Fruit fly (Drosophila melanogaster) Kc167 (cell line): ENCODE data around the gene CG4701.
"Not testable (repeated sequence)": the region's sequence is repeated elsewhere in the genome, so short reads cannot be mapped to it uniquely, and the experiment has no call there.

ENCODE experiments used
- Myc ChIP-seq: fragments of >200 bp; optimal IDR thresholded peaks from 2 replicates; lab custom pipeline; 2017; ENCODE audit warnings: missing external identifiers
- Sin3A ChIP-seq: fragments of >200 bp; optimal IDR thresholded peaks from 2 replicates; lab custom pipeline; 2018; ENCODE audit warnings: missing external identifiers
- h ChIP-seq: fragments of >200 bp; optimal IDR thresholded peaks from 3 replicates; lab custom pipeline; 2018; ENCODE audit warnings: missing external identifiers
- insv ChIP-seq: fragments of >200 bp; optimal IDR thresholded peaks from 3 replicates; lab custom pipeline; 2018; ENCODE audit warnings: missing external identifiers
- psq ChIP-seq: fragments of >200 bp; optimal IDR thresholded peaks from 2 replicates; lab custom pipeline; 2017; ENCODE audit warnings: missing external identifiers
- ttk ChIP-seq: sonication (Bioruptor generic); optimal IDR thresholded peaks from 2 replicates; lab custom pipeline; 2017; ENCODE audit warnings: missing external identifiers

The CG4701 gene

DNA sequence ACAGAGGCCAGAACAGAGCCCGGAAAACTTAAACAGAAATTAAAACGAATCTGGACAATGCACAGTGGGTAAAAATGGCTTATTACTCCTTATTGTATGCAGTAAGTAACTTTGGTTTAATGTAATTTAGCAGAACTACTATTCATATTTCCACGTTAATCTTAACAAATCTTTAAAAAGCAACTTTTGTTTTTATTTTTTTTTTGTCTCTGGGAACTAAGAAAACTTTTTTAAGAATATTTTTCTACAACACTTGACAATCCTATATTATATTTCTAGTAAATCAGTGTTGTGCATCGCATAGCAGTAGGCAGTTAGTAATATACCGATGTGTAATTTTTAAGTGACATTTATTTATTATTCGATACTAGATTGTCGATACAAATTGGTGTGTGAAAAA is at the start of gene CG4701:
Gene CG4701 (plus strand): TSS at position 301 of the 400 bp plus-strand sequence.
- no peak for TF ChIP-seq insv
- TF ChIP-seq Myc (lab: Kevin White, UChicago): no peak
- TF ChIP-seq ttk: no peak
- TF ChIP-seq Sin3A (lab: Kevin White, UChicago): no peak
- TF ChIP-seq h: no peak
- TF ChIP-seq psq (lab: Kevin White, UChicago): no peak

dm6 chr2L:14730077-14730476 is 35.6 kb upstream of the CG4701 start, which contains the start of gene CG42685:
TSS of gene CG42685 (minus strand) at chr2L:14730177.
- TF ChIP-seq h (no peak), ttk (no peak), Myc (lab: Kevin White, UChicago) (no peak), Sin3A (lab: Kevin White, UChicago) (no peak), insv (no peak), psq (lab: Kevin White, UChicago) (no peak)

DNA sequence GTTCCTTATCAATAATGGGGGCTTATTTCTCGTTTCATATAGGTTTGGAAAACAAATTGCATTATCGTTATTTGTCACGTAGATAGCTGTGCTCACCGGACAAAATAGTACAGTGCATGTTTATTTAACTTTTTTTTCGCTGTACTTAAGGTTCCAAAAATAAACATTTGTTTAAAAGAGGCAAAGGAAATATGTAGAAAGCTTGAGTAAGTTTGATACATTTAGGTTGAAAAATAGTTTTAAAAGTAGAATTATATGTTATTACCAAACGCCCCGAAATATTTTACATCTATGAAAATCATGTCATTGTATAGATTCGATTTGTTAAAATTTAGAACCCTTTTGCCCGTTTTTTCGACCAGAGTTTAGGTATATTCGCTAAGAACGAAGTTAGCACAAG is 30.2 kb upstream of the CG4701 start, which contains the start of gene CG31835:
Gene CG31835 (plus strand): TSS at position 301 of the 400 bp plus-strand sequence.
- TF ChIP-seq psq, Myc, Sin3A (lab: Kevin White, UChicago): not testable (repeated sequence)

DNA sequence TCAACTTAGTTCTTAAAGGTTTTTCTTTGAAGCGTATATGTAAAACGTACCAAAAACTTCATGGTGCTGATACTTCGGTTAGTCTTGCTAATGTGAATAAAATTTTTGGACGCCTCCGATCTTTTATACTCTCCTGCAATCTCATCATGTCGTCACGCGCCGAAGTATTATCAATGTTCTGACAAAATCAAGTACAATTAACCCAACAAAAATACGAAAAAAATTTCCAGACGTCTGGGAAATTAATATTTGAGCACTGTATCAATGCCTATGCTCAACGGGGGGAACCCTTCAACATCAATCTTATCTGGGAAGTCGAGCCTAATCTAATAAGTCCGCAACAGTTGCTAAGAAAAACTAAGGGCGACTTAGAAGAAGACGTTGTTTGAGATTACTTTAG is 28.0 kb upstream of the CG4701 start, which contains the start of gene CG31775:
Gene CG31775 (minus strand): TSS at position 101 of the 400 bp plus-strand sequence.
- not testable (repeated sequence) for TF ChIP-seq ttk; Myc (lab: Kevin White, UChicago); insv

- not testable (repeated sequence) for TF ChIP-seq insv; Sin3A (lab: Kevin White, UChicago); ttk
Measured at dm6 chr2L:14739614-14740013, 26.1 kb upstream of the CG4701 start, which contains the start of gene CG42585. TSS of gene CG42585 (plus strand) at chr2L:14739914.

dm6 chr2L:14741740-14742139 is 24.0 kb upstream of the CG4701 start, which contains the start of gene CG42586:
TSS of gene CG42586 (minus strand) at chr2L:14741840.
- not testable (repeated sequence) for TF ChIP-seq Myc (lab: Kevin White, UChicago); Sin3A (lab: Kevin White, UChicago); h

DNA sequence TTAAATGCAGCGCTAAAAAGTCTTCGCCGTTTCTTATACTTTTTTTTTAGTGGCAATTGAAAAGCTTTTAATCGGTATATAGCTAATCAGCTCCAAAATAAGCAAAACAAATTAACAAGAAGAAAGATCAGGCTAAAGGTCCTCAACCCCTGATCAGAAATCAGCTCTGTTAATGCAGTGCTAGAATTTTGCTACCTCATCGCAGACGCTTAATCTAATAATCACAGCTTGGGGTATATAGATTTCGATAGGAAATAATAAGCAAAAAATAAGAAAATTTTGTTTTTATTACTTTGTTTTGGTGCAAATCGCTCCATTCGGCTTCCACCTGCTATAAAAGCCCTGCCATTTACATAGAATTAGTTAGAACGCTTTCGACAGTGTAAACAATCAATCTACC is 22.8 kb upstream of the CG4701 start, which contains the start of gene CG34166:
Gene CG34166 (plus strand): TSS at position 301 of the 400 bp plus-strand sequence.
- not testable (repeated sequence) for TF ChIP-seq Myc (lab: Kevin White, UChicago); ttk; insv

DNA sequence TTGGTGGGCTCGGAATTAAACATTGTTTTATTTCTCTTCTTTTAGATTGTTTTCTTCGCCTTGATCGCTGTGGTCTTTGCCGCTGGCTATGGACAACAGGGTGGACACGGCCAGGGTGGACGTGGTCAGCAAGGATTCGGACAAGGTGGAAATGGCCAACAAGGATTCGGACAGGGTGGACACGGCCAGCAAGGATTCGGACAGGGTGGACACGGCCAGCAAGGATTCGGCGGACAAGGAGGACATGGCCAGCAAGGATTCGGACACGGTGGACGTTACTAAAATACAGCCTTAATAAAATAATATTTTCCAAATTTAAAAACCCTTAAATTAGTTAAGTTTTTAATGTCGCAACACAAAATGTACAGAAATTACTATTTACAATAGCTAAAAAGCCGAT is 22.4 kb upstream of the CG4701 start:
- TF ChIP-seq ttk (no peak), psq (lab: Kevin White, UChicago) (no peak), insv (no peak), h (no peak), Myc (lab: Kevin White, UChicago) (no peak), Sin3A (lab: Kevin White, UChicago) (no peak)

DNA sequence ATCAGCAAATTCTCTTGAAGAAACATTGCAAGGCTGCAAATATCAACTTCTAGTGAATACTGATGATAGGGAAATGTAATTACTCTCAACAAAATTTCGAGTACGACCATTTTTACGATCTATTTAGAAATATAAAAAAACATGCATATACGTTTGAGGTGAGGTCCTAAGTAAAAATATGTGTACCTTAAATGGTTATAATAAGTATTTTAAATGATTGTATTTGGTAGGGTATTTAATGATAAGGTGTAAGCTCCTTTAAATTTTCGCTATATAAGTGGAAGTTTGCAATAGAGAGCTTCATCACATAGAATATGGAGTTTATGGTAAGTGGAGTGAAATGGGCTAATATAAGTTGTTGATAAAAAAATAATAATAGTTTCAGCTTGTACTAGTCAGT is 21.6 kb upstream of the CG4701 start, which contains the start of gene CG42681:
Gene CG42681 (plus strand): TSS at position 301 of the 400 bp plus-strand sequence.
- TF ChIP-seq insv (no peak), Myc (lab: Kevin White, UChicago) (no peak), psq (lab: Kevin White, UChicago) (no peak)

DNA sequence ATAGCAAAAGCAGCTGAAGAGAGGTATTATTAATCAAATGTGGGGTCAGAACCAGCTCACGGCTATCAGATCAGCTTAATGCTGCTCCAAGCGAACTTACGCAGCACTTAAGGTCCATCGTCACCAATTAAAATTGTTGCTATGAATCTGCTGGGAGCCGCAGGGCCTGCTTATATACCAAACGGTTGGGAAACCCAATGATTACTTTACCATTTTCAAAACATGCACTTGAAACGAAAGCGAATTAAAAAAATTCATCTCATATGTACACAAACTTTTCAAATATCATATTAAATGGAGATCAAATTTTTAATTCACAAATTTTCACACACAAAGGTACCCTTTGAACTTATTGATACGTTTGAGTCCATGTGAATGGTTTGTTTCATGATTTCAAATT is 20.6 kb upstream of the CG4701 start, which contains the start of gene CG42587:
Gene CG42587 (minus strand): TSS at position 143 of the 400 bp plus-strand sequence.
- no peak for TF ChIP-seq ttk
- TF ChIP-seq Myc (lab: Kevin White, UChicago): no peak
- no peak for TF ChIP-seq Sin3A (lab: Kevin White, UChicago)
- TF ChIP-seq insv: no peak

- TF ChIP-seq Sin3A (lab: Kevin White, UChicago): no peak
- TF ChIP-seq h: no peak
- no peak for TF ChIP-seq insv
- TF ChIP-seq ttk: no peak
- no peak for TF ChIP-seq Myc (lab: Kevin White, UChicago)
- no peak for TF ChIP-seq psq (lab: Kevin White, UChicago)
Measured at dm6 chr2L:14746068-14746467, 19.6 kb upstream of the CG4701 start.

- TF ChIP-seq ttk (no peak), Sin3A (lab: Kevin White, UChicago) (no peak), psq (lab: Kevin White, UChicago) (no peak), Myc (lab: Kevin White, UChicago) (no peak), insv (no peak), h (no peak)
Measured at dm6 chr2L:14760467-14760866, 5.2 kb upstream of the CG4701 start, which contains the start of gene CG4691. TSS of gene CG4691 (plus strand) at chr2L:14760767.

DNA sequence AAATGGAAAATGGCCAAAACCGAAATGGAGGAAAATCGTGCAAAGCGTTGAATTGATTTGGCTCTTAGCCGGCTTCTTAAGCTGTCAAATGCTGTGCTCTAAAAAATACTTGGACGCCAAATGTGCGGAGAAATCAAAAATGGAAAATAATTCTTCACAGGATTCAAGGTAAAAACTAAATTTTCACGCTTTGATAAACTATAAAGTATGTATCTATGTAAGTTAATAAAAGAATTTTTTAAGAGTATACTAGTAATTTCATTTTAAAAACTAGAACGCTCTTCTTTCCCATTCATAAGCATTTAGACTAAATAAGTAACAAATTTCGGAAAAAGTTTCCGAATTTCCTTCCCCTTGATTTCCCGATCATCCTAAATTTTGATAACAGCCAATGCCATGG is 3.2 kb upstream of the CG4701 start, which contains the start of gene CSN1a:
Gene CSN1a (plus strand): TSS at position 301 of the 400 bp plus-strand sequence.
- TF ChIP-seq h (no peak), ttk (no peak), psq (lab: Kevin White, UChicago) (no peak), Myc (lab: Kevin White, UChicago) (no peak), insv (no peak), Sin3A (lab: Kevin White, UChicago) (no peak)
